Worm (Caenorhabditis elegans) whole organism, mixed stage, embryonic: ENCODE results near the gene H12D21.11.

Experiments
- blmp-1 ChIP-seq: fragments of 150-350 bp; optimal IDR thresholded peaks from 2 replicates; lab custom pipeline; 2014; ENCODE audit warnings: missing biosample characterization, missing genetic modification characterization
- ces-1 ChIP-seq: fragments of 150-350 bp; optimal IDR thresholded peaks from 2 replicates; lab custom pipeline; 2014; ENCODE audit warnings: missing biosample characterization, missing genetic modification reagents, missing genetic modification characterization
- cnd-1 ChIP-seq: fragments of 200-800 bp; sonication (Bioruptor generic); optimal IDR thresholded peaks from 2 replicates; lab custom pipeline; 2018; ENCODE audit warnings: mild to moderate bottlenecking, missing genetic modification characterization, missing compliant biosample characterization
- drap-1 ChIP-seq: fragments of 200-800 bp; sonication (Bioruptor generic); optimal IDR thresholded peaks from 3 replicates; lab custom pipeline; 2018; ENCODE audit warnings: mild to moderate bottlenecking, missing genetic modification characterization, missing compliant biosample characterization
- elt-1 ChIP-seq: sonication (generic microtip); optimal IDR thresholded peaks from 2 replicates; lab custom pipeline; 2017; ENCODE audit warnings: missing genetic modification characterization, mild to moderate bottlenecking, missing compliant biosample characterization, antibody characterized with exemption, moderate library complexity, borderline replicate concordance; ENCODE audit not compliant: insufficient read depth
- elt-3 ChIP-seq: fragments of 150-350 bp; optimal IDR thresholded peaks from 2 replicates; lab custom pipeline; 2014; ENCODE audit warnings: missing biosample characterization, missing genetic modification characterization
- flh-1 ChIP-seq: fragments of 200-800 bp; sonication (Bioruptor generic); optimal IDR thresholded peaks from 2 replicates; lab custom pipeline; 2018; ENCODE audit warnings: mild to moderate bottlenecking, missing genetic modification characterization, moderate library complexity, missing compliant biosample characterization
- ham-2 ChIP-seq: fragments of 200-800 bp; sonication (Bioruptor generic); optimal IDR thresholded peaks from 2 replicates; lab custom pipeline; 2018; ENCODE audit warnings: mild to moderate bottlenecking, missing genetic modification characterization, missing compliant biosample characterization
- hlh-1 ChIP-seq: fragments of 150-350 bp; optimal IDR thresholded peaks from 2 replicates; lab custom pipeline; 2014; ENCODE audit warnings: missing biosample characterization, missing genetic modification reagents, missing genetic modification characterization
- lin-13 ChIP-seq: fragments of 150-350 bp; optimal IDR thresholded peaks from 2 replicates; lab custom pipeline; 2014; ENCODE audit warnings: missing biosample characterization, missing genetic modification characterization
- lin-32 ChIP-seq: fragments of 200-800 bp; sonication (Bioruptor generic); optimal IDR thresholded peaks from 2 replicates; lab custom pipeline; 2018; ENCODE audit warnings: mild to moderate bottlenecking, missing genetic modification characterization, missing compliant biosample characterization
- lsy-2 ChIP-seq: fragments of 150-350 bp; optimal IDR thresholded peaks from 2 replicates; lab custom pipeline; 2014; ENCODE audit warnings: missing biosample characterization, missing genetic modification characterization
- mab-5 ChIP-seq: fragments of 150-350 bp; optimal IDR thresholded peaks from 2 replicates; lab custom pipeline; 2014; ENCODE audit warnings: missing biosample characterization, missing genetic modification characterization
- mls-2 ChIP-seq: sonication (generic microtip); optimal IDR thresholded peaks from 2 replicates; lab custom pipeline; 2016; ENCODE audit warnings: mild to moderate bottlenecking, missing genetic modification characterization, moderate library complexity, missing compliant biosample characterization
- nhr-12 ChIP-seq: fragments of 150-350 bp; optimal IDR thresholded peaks from 2 replicates; lab custom pipeline; 2014; ENCODE audit warnings: missing biosample characterization, missing genetic modification characterization
- nhr-2 ChIP-seq: fragments of 150-350 bp; optimal IDR thresholded peaks from 2 replicates; lab custom pipeline; 2014; ENCODE audit warnings: missing biosample characterization, missing genetic modification characterization
- nhr-237 ChIP-seq: fragments of 150-350 bp; optimal IDR thresholded peaks from 2 replicates; lab custom pipeline; 2014; ENCODE audit warnings: missing biosample characterization, missing genetic modification characterization
- nhr-28 ChIP-seq: fragments of 150-350 bp; optimal IDR thresholded peaks from 2 replicates; lab custom pipeline; 2014; ENCODE audit warnings: missing biosample characterization, missing genetic modification characterization
- snpc-4 ChIP-seq: fragments of 150-350 bp; optimal IDR thresholded peaks from 2 replicates; lab custom pipeline; 2014; ENCODE audit warnings: missing biosample characterization, missing genetic modification characterization
- tbx-8 ChIP-seq: fragments of 200-800 bp; sonication (Bioruptor generic); optimal IDR thresholded peaks from 2 replicates; lab custom pipeline; 2018; ENCODE audit warnings: mild to moderate bottlenecking, missing genetic modification characterization, moderate library complexity, missing compliant biosample characterization
- unc-120 ChIP-seq: sonication (generic microtip); optimal IDR thresholded peaks from 2 replicates; lab custom pipeline; 2017; ENCODE audit warnings: missing genetic modification characterization, missing compliant biosample characterization; ENCODE audit not compliant: poor library complexity, severe bottlenecking
- unc-39 ChIP-seq: fragments of 150-350 bp; optimal IDR thresholded peaks from 2 replicates; lab custom pipeline; 2014; ENCODE audit warnings: missing biosample characterization, missing genetic modification characterization
- unc-62 ChIP-seq: fragments of 150-350 bp; optimal IDR thresholded peaks from 2 replicates; lab custom pipeline; 2014; ENCODE audit warnings: missing biosample characterization, missing genetic modification reagents, missing genetic modification characterization
- zip-8 ChIP-seq: fragments of 150-350 bp; optimal IDR thresholded peaks from 2 replicates; lab custom pipeline; 2014; ENCODE audit warnings: missing biosample characterization, missing genetic modification characterization
- ztf-11 ChIP-seq: fragments of 150-350 bp; optimal IDR thresholded peaks from 2 replicates; lab custom pipeline; 2014; ENCODE audit warnings: missing biosample characterization, missing genetic modification characterization

The H12D21.11 gene

ce11 chrV:14949477-14949876, 33.8 kb downstream of the H12D21.11 start, which contains the start of gene hil-1:
Gene hil-1, plus strand, starts transcription at chrV:14949777.
- no peak for TF ChIP-seq unc-39
- TF ChIP-seq drap-1 (GFP tag; lab: Kevin White, UChicago) = no peak
- no peak for TF ChIP-seq ham-2
- no peak for TF ChIP-seq hlh-1
- no peak for TF ChIP-seq mab-5 (tag; lab: Kevin White, UChicago)
- TF ChIP-seq zip-8 (tag; lab: Kevin White, UChicago) = no peak
- no peak for TF ChIP-seq elt-3 (tag; lab: Kevin White, UChicago)
- no peak for TF ChIP-seq nhr-237 (tag; lab: Kevin White, UChicago)
- TF ChIP-seq ces-1 (GFP tag; lab: Kevin White, UChicago) = no peak
- no peak for TF ChIP-seq lsy-2 (tag; lab: Kevin White, UChicago)
- TF ChIP-seq blmp-1 = no peak
- TF ChIP-seq lin-32 = no peak
- no peak for TF ChIP-seq elt-1 (tag; lab: Kevin White, UChicago)
- TF ChIP-seq nhr-28 = no peak
- no peak for TF ChIP-seq ztf-11 (tag; lab: Kevin White, UChicago)
- TF ChIP-seq nhr-2 (tag; lab: Kevin White, UChicago) = no peak
- TF ChIP-seq snpc-4 (tag; lab: Kevin White, UChicago) = no peak
- no peak for TF ChIP-seq flh-1 (GFP tag; lab: Kevin White, UChicago)
- TF ChIP-seq, all 35 proteins: peak for 0

- no peak for TF ChIP-seq blmp-1
- TF ChIP-seq nhr-28 = no peak
- TF ChIP-seq nhr-12 (tag; lab: Kevin White, UChicago) = no peak
- no peak for TF ChIP-seq snpc-4 (tag; lab: Kevin White, UChicago)
- no peak for TF ChIP-seq elt-3 (tag; lab: Kevin White, UChicago)
- TF ChIP-seq lin-13 = no peak
Measured at ce11 chrV:14954633-14955032, 38.9 kb downstream of the H12D21.11 start, which contains the start of gene C30G7.5. Gene C30G7.5, minus strand, starts transcription at chrV:14954733.

- TF ChIP-seq unc-62 (GFP tag; lab: Kevin White, UChicago) (no peak), snpc-4 (tag; lab: Kevin White, UChicago) (no peak), unc-120 (tag; lab: Kevin White, UChicago) (no peak), nhr-12 (tag; lab: Kevin White, UChicago) (no peak), lin-13 (no peak), elt-1 (tag; lab: Kevin White, UChicago) (no peak), flh-1 (GFP tag; lab: Kevin White, UChicago) (no peak), tbx-8 (GFP tag; lab: Kevin White, UChicago) (no peak), mls-2 (tag; lab: Kevin White, UChicago) (no peak), cnd-1 (tag; lab: Kevin White, UChicago) (no peak), unc-39 (no peak)
Measured at ce11 chrV:14955676-14956075, 40.0 kb downstream of the H12D21.11 start, which contains the start of gene F02D8.9. Gene F02D8.9, minus strand, starts transcription at chrV:14955776.
